Fruit fly (Drosophila melanogaster): ENCODE measurements around the gene Ak3.

Ak3 gene

DNA sequence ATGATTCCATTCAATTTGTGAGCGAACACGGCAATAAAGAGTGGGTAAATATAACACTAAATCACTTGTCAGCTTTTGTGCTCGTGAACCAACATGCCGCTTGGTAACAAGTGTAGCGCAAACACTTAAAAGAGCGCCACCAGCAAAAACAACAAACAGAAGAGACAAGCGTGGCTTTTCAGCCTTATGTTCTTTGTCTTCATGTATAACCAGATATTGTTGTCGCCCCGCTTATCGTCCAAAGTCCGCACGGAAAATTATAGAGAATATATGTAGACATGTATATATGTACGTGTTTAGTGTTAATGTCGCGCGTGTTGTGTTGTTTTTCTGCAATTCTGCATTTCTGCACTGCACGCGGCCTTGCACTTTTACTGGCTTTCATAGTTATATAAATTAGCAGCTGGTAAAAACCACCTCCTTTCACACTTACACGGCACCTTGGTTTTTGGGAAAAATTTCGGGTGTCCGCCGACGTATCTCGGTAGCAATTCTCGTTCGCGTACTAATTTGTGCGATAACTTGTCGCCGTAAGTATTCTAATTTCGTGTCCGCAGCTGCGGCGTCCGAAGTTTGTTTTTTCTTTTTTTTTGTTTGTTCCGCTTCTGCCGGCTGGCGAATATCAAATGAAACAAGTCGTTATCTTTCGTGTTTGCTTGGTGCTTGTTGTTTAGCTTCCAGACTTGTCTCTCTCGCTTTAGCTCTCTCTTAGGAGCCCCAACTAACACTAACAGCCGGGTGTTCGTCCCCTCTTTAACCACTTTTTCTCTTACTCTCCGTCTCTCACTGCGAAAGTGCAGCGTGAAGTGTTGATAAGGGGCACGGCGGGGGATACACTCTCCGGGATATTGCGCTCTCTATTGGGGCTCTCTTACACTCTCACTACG, 512 bp downstream of the Ak3 start (continued):
- TF ChIP-seq Ets96B (tag; optimal IDR thresholded peaks at IDR 0.05), result peak; percentile 25
- TF ChIP-seq Ets21C (GFP tag; optimal IDR thresholded peaks at IDR 0.05), result no peak
- TF ChIP-seq pdm3 (GFP tag; optimal IDR thresholded peaks at IDR 0.05), result peak; percentile 17
- peak; percentile 3 for TF ChIP-seq CG31627 (GFP tag; optimal IDR thresholded peaks at IDR 0.05)
- TF ChIP-seq Hr39 (GFP tag; optimal IDR thresholded peaks at IDR 0.05), result peak; percentile 19
- no peak for TF ChIP-seq CG6792 (GFP tag; optimal IDR thresholded peaks at IDR 0.05)
- TF ChIP-seq cyc (GFP tag; optimal IDR thresholded peaks at IDR 0.05), result peak; percentile 38
- TF ChIP-seq OdsH (GFP tag; optimal IDR thresholded peaks at IDR 0.05), result peak; percentile 25
- peak; percentile 75 for TF ChIP-seq Eip78C (GFP tag)
- peak; percentile 64 for TF ChIP-seq Sox14 (GFP tag; optimal IDR thresholded peaks at IDR 0.05)
- TF ChIP-seq achi (GFP tag; optimal IDR thresholded peaks at IDR 0.05), result peak; percentile 16
- TF ChIP-seq lz (GFP tag; optimal IDR thresholded peaks at IDR 0.05), result peak; percentile 21
- TF ChIP-seq CG34406 (GFP tag; optimal IDR thresholded peaks at IDR 0.05), result no peak
- TF ChIP-seq spab (GFP tag; optimal IDR thresholded peaks at IDR 0.05), result peak; percentile 81
- TF ChIP-seq CG8319 (GFP tag; optimal IDR thresholded peaks at IDR 0.05), result no peak
- TF ChIP-seq dsx (GFP tag; optimal IDR thresholded peaks at IDR 0.05; ENCODE audit: poor library complexity, severe bottlenecking), result peak; percentile 39
- TF ChIP-seq CG10669 (GFP tag; optimal IDR thresholded peaks at IDR 0.05), result peak; percentile 47
- peak; percentile 35 for TF ChIP-seq CG10631 (GFP tag; optimal IDR thresholded peaks at IDR 0.05)
- TF ChIP-seq CG3919 (GFP tag; optimal IDR thresholded peaks at IDR 0.05), result peak; percentile 38
- no peak for TF ChIP-seq Blimp-1 (GFP tag; optimal IDR thresholded peaks at IDR 0.05)
- TF ChIP-seq ss (GFP tag; optimal IDR thresholded peaks at IDR 0.05), result peak; percentile 97 to 98
- no peak for TF ChIP-seq CG11294 (GFP tag; IDR thresholded peaks at IDR 0.05)

DNA sequence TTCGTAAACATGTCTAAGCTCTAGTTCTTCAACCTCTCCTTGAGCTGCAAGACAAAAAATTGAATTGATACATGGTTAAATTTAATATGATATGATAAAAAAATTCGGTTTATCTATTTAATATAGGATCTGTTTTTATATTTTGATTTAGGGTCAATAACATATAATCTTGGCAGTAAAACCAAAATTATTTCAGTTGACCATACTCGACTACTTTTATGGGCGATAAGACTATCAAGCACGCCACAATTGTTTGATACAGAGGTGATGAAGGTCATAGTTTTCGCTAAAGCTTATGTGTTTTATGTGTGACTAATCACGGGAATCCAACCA, 1.1 kb downstream of the Ak3 start:
- no peak for TF ChIP-seq CG15336 (GFP tag; IDR thresholded peaks at IDR 0.05)
- no peak for TF ChIP-seq Gug (GFP tag; IDR thresholded peaks at IDR 0.05)
- peak; percentile 52 for TF ChIP-seq svp (GFP tag)

DNA sequence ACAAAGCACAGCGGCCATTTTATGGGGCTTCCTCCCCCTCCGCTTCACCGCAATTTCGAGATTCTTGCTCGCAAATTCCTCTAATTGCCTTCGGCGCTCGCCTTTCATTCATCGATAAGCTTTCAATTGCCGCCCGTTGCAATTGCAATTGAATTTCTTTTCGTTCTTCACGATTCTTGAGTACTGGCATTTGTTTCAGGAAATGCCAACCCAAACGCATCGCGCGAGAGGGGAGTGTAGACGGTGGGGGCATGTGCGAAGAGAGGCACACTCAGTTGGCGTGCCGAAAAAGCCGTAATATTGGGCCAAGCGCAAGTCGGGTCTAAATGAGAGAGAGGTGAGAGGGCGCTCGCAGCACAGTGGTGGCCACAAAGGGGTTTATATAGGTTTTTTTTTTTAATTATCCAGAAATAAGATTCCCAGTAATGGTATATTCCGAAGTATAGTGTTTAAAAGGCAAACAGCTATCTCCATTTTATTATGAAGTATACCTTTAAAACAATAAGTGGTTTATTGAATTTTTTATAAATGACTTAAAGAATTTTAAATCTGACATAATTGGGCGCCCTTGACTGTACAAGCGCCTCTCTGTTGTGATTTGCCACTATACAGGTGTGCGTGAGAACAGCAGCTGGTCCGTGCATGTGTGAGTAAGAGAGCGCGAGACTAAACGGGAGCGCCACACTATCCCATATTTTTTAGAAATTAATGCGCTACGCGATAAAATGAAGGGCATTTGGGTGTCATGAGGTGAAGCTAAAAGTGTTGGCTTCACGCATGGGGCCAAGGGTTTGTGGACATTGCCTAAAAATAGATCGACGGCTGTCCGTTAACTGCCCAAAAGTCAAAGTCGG, 2.7 kb downstream of the Ak3 start:
- TF ChIP-seq acj6 (GFP tag; optimal IDR thresholded peaks at IDR 0.05) (peak; percentile 89), CG6276 (GFP tag; optimal IDR thresholded peaks at IDR 0.05) (peak; percentile 90), CG32006 (GFP tag; optimal IDR thresholded peaks at IDR 0.05) (peak; percentile 93), CG10669 (GFP tag; optimal IDR thresholded peaks at IDR 0.05) (peak; percentile 72), CG11902 (GFP tag; optimal IDR thresholded peaks at IDR 0.05) (peak; percentile 80), CG9139 (GFP tag; optimal IDR thresholded peaks at IDR 0.05) (peak; percentile 80), dsx (GFP tag; optimal IDR thresholded peaks at IDR 0.05; ENCODE audit: poor library complexity, severe bottlenecking) (peak; percentile 62), eg (GFP tag; IDR thresholded peaks at IDR 0.05) (peak; percentile 86), CG8119 (GFP tag; IDR thresholded peaks at IDR 0.05) (peak; percentile 96), lz (GFP tag; optimal IDR thresholded peaks at IDR 0.05) (peak; percentile 95), Smox (GFP tag; optimal IDR thresholded peaks at IDR 0.05) (peak; percentile 92), CG3919 (GFP tag; optimal IDR thresholded peaks at IDR 0.05) (peak; percentile 94), spab (GFP tag; optimal IDR thresholded peaks at IDR 0.05) (peak; percentile 86), CG16779 (tag; optimal IDR thresholded peaks at IDR 0.05) (peak; percentile 91), cyc (GFP tag; optimal IDR thresholded peaks at IDR 0.05) (peak; percentile 91), CG6163 (GFP tag; IDR thresholded peaks at IDR 0.05) (peak; percentile 92), Hr4 (GFP tag; optimal IDR thresholded peaks at IDR 0.05) (peak; percentile 94), CG7368 (GFP tag; optimal IDR thresholded peaks at IDR 0.05) (peak; percentile 80), CG4318 (GFP tag; optimal IDR thresholded peaks at IDR 0.05) (peak; percentile 81), CG11762 (GFP tag; optimal IDR thresholded peaks at IDR 0.05; ENCODE audit: insufficient read depth) (peak; percentile 86), CG11294 (GFP tag; IDR thresholded peaks at IDR 0.05) (peak; percentile 83), fkh (GFP tag; optimal IDR thresholded peaks at IDR 0.05) (peak; percentile 71), salr (GFP tag; optimal IDR thresholded peaks at IDR 0.05) (peak; percentile 45 to 79), Sox14 (GFP tag; optimal IDR thresholded peaks at IDR 0.05) (peak; percentile 85), net (GFP tag; optimal IDR thresholded peaks at IDR 0.05) (peak; percentile 93), esn (GFP tag; optimal IDR thresholded peaks at IDR 0.05) (peak; percentile 94), CG8632 (GFP tag; optimal IDR thresholded peaks at IDR 0.05) (peak; percentile 88), OdsH (GFP tag; optimal IDR thresholded peaks at IDR 0.05) (peak; percentile 93), Eip78C (GFP tag) (peak; percentile 98)

Data from whole organism, prepupa.